Worm (Caenorhabditis elegans) whole organism, midembryonic: ENCODE measurements around the gene Y62E10A.19.

ENCODE experiments used
- flt-1 ChIP-seq: fragments of 200-800 bp; sonication (Bioruptor generic); IDR thresholded peaks from 2 replicates; pipeline ENCODE4 v1.3.6; 2022; ENCODE audit warnings: missing genetic modification characterization, missing compliant biosample characterization
- med-1 ChIP-seq: sonication (generic microtip); optimal IDR thresholded peaks from 2 replicates; lab custom pipeline; 2017; ENCODE audit warnings: missing genetic modification characterization, mild to moderate bottlenecking, missing compliant biosample characterization, antibody characterized with exemption, missing genetic modification reagents; ENCODE audit not compliant: insufficient read depth
- tab-1 ChIP-seq: fragments of 200-800 bp; sonication (Bioruptor generic); IDR thresholded peaks from 2 replicates; pipeline ENCODE4 v1.3.6; 2022; ENCODE audit warnings: missing genetic modification characterization, missing compliant biosample characterization
- ztf-23 ChIP-seq: fragments of 200-800 bp; sonication (Bioruptor generic); IDR thresholded peaks from 2 replicates; pipeline ENCODE4 v1.3.6; 2022; ENCODE audit warnings: missing genetic modification reagents, missing genetic modification characterization, missing compliant biosample characterization
- ztf-29 ChIP-seq: fragments of 200-800 bp; sonication (Bioruptor generic); IDR thresholded peaks from 2 replicates; pipeline ENCODE4 v1.3.6; 2022; ENCODE audit warnings: missing genetic modification reagents, missing genetic modification characterization, missing compliant biosample characterization

DNA sequence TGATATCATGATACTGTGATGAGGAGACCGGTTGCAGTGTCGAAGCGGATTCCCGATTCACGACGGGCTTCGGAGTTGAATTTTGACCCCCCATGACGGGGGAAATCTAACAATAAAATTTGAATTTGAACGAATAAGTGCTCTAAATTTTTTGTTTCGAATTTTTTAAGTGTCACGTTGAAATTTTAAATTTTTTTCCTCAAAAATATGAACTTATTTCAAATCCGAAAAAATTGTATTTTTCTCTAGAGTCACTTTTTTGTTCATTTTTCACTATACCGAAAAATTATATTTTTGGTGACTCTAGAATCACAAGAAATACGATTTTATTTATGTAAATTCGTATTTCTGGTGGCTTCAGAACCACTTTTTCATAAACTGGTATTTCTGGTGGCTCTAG, 49.6 kb downstream of the Y62E10A.19 start, which contains the start of gene W02A2.8:
- TF ChIP-seq flt-1 (GFP tag; lab: Robert Waterston, UW) (no peak), ztf-29 (GFP tag; lab: Robert Waterston, UW) (no peak), ztf-23 (GFP tag; lab: Robert Waterston, UW) (no peak), med-1 (no peak), tab-1 (GFP tag; lab: Robert Waterston, UW) (no peak)
